Worm (Caenorhabditis elegans): Measurements from ENCODE around the gene ZK721.3.

ZK721.3 gene

DNA sequence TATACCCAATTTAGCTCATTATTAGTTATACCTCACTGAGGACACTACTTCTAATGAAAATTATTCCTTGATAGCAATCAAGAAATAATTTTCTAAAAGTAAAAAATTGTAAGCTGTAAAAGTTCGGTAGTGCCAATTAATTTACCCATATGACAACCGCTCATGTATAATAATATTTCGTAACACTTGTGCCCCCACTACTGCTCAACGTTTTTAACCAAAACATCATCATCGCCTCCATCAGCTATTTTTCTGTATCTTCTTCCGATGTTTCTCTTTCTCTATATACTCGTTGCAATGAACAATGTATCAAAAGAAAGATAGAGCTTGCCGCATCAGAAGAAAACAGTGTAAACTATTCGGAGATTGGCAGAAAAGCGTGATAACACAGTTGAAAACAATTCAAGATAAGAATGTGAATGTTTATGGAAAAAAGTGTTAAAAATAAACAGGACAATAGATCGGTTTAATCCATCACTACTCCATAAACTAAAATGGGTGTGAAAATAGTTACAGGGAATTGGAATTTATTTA is 3.4 kb downstream of the ZK721.3 start:
- TF ChIP-seq hlh-30 (tag; optimal IDR thresholded peaks at IDR 0.05; ENCODE audit: insufficient read depth) = peak; percentile 13
- TF ChIP-seq dve-1 (tag; optimal IDR thresholded peaks at IDR 0.05; ENCODE audit: insufficient read depth) = peak; percentile 11
- TF ChIP-seq daf-16 (GFP tag; optimal IDR thresholded peaks at IDR 0.05) = peak in 1 of 2 experiments; percentile 92
- TF ChIP-seq daf-16 (tag; optimal IDR thresholded peaks at IDR 0.05) = peak; percentile 99
- TF ChIP-seq hlh-11 (tag; optimal IDR thresholded peaks at IDR 0.05) = peak; percentile 50
- no peak for TF ChIP-seq ztf-7 (tag; optimal IDR thresholded peaks at IDR 0.05)

DNA sequence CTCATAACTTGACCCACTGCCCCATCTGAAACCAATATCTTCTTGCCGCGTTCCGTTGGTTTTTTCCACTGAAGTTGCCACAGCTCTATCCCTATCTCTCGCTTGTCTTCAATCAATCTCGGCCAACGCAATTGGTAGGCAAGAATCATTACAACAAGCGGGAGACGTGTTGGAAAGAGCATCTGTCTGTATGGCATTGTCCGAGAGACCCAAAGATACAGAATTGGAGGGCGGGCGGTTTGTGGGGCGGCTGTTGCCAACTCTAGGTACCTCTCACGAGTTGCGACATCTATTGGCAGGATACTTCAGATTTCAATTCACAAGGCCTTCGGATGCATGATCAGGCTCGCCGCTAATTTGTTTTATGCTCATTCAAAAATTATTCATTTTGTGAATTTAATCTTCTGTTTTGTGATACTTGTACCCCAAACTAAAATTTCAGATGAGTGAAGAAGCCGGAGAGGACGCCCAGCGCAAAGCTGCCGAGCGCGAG is 4.7 kb downstream of the ZK721.3 start, which contains the start of gene unc-27:
unc-27 (plus strand) TSS at position 443 of the 493 bp plus-strand sequence.
- TF ChIP-seq daf-16 (GFP tag; optimal IDR thresholded peaks at IDR 0.05) (peak in 1 of 2 experiments; percentile 49), daf-16 (tag; optimal IDR thresholded peaks at IDR 0.05) (no peak), D1046.2 (GFP tag; IDR thresholded peaks at IDR 0.05) (no peak), ces-1 (GFP tag; optimal IDR thresholded peaks at IDR 0.05) (no peak), hlh-11 (tag; optimal IDR thresholded peaks at IDR 0.05) (peak; percentile 39), mxl-3 (GFP tag; optimal IDR thresholded peaks at IDR 0.05) (peak; percentile 4)

DNA sequence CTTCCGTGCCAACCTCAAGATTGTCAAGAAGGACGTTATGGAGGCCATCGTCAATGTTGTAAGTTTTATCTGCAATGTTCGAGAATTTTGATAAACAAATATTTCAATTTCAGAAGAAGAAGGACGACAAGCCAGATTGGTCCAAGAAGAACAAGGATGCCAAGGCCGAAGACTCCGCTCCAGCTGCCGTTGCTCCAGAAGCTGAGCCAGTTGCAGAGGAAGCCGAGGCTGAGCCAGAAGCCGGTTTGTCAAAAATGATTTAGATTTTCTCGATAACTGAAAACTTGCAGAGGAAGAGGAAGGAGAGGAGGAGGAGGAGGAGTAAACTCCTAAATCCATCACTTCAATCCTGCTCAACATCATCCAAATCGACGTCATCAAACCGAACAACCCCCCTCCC is 5.8 kb downstream of the ZK721.3 start:
- no peak for TF ChIP-seq nhr-237 (tag; optimal IDR thresholded peaks at IDR 0.05)
- TF ChIP-seq unc-62 (GFP tag; optimal IDR thresholded peaks at IDR 0.05 in 1 of 2) = peak in 1 of 2 experiments; percentile 46
- TF ChIP-seq unc-62 (tag; optimal IDR thresholded peaks at IDR 0.05) = no peak
- TF ChIP-seq ceh-62 (tag; optimal IDR thresholded peaks at IDR 0.05) = no peak
- peak; percentile 52; the same call in 1 of the 2 replicates for TF ChIP-seq set-16 (GFP tag; IDR thresholded peaks at IDR 0.05)
- no peak for TF ChIP-seq nhr-10 (tag; optimal IDR thresholded peaks at IDR 0.05)
- no peak for TF ChIP-seq spr-3 (GFP tag; optimal IDR thresholded peaks at IDR 0.05)
- peak; percentile 68 for TF ChIP-seq aha-1 (tag)
- no peak for TF ChIP-seq nhr-25 (tag; optimal IDR thresholded peaks at IDR 0.05; ENCODE audit: borderline replicate concordance, insufficient read depth)

DNA sequence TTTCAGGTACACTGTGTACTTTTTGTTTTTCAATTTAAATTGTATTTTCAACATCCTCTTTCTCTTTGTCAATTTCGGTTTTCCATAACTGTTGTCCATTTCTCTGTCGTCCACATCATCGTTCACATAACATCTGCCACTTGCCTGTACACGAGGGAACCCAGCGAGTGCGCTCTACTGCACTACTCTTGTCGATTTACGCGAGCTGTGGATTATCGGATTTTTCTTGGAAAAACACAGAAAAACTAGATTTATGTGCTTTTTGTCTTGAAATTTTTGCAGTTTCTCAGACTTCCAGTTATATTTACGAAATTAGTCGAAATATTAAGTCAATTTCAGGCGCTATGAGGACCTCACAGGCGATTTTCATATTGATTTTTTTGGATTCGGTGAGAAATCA is 7.5 kb downstream of the ZK721.3 start, which contains the start of gene chup-1:
chup-1 (plus strand) TSS at position 340 of the 400 bp plus-strand sequence.
- TF ChIP-seq vab-7 (GFP tag; IDR thresholded peaks at IDR 0.05) = no peak
- TF ChIP-seq lin-15B (tag; optimal IDR thresholded peaks at IDR 0.05) = no peak
- peak; percentile 77 for TF ChIP-seq lin-38 (GFP tag; IDR thresholded peaks at IDR 0.05)
- TF ChIP-seq dpl-1 (GFP tag; optimal IDR thresholded peaks at IDR 0.05) = no peak
- TF ChIP-seq nhr-77 (tag; optimal IDR thresholded peaks at IDR 0.05) = no peak
- TF ChIP-seq Y5F2A.4 (GFP tag; optimal IDR thresholded peaks at IDR 0.05) = no peak
- TF ChIP-seq rbr-2 (tag; optimal IDR thresholded peaks at IDR 0.05) = no peak
- TF ChIP-seq R02D3.7 (tag; optimal IDR thresholded peaks at IDR 0.05) = peak; percentile 64
- TF ChIP-seq zip-11 (GFP tag; IDR thresholded peaks at IDR 0.05) = no peak
- TF ChIP-seq nhr-48 (tag; optimal IDR thresholded peaks at IDR 0.05) = no peak
- no peak for TF ChIP-seq sdz-12 (GFP tag; optimal IDR thresholded peaks at IDR 0.05)
- no peak for TF ChIP-seq aly-2 (tag; optimal IDR thresholded peaks at IDR 0.05)
- TF ChIP-seq hif-1 (tag; optimal IDR thresholded peaks at IDR 0.05) = no peak
- TF ChIP-seq php-3 (GFP tag; IDR thresholded peaks at IDR 0.05) = no peak
- no peak for TF ChIP-seq ceh-28 (tag; optimal IDR thresholded peaks at IDR 0.05)
- no peak for TF ChIP-seq madf-9 (GFP tag; conservative IDR thresholded peaks at IDR 0.05)
- TF ChIP-seq ceh-20 (GFP tag; IDR thresholded peaks at IDR 0.05) = no peak
- no peak for TF ChIP-seq F10B5.3 (tag; optimal IDR thresholded peaks at IDR 0.05)
- TF ChIP-seq nhr-25 (tag; optimal IDR thresholded peaks at IDR 0.05; ENCODE audit: borderline replicate concordance, insufficient read depth) = no peak
- peak; percentile 97 for TF ChIP-seq aha-1 (tag)
- TF ChIP-seq hlh-11 (tag; optimal IDR thresholded peaks at IDR 0.05) = peak; percentile 14
- TF ChIP-seq Y75B8A.6 (GFP tag; IDR thresholded peaks at IDR 0.05) = no peak
- TF ChIP-seq ceh-44 (GFP tag; IDR thresholded peaks at IDR 0.05) = no peak
- no peak for TF ChIP-seq lin-13 (GFP tag; optimal IDR thresholded peaks at IDR 0.05)
- no peak for TF ChIP-seq egl-43 (GFP tag; IDR thresholded peaks at IDR 0.05)
- no peak for TF ChIP-seq zfp-2 (tag; optimal IDR thresholded peaks at IDR 0.05)
- no peak for TF ChIP-seq lir-3 (tag; optimal IDR thresholded peaks at IDR 0.05)
- TF ChIP-seq unc-130 (GFP tag; optimal IDR thresholded peaks at IDR 0.05) = no peak
- no peak for TF ChIP-seq dve-1 (tag; optimal IDR thresholded peaks at IDR 0.05; ENCODE audit: insufficient read depth)
- no peak for TF ChIP-seq spr-3 (GFP tag; optimal IDR thresholded peaks at IDR 0.05)
- TF ChIP-seq mdt-29 (GFP tag; IDR thresholded peaks at IDR 0.05) = no peak
- no peak for TF ChIP-seq nhr-111 (GFP tag; optimal IDR thresholded peaks at IDR 0.05)

All from whole organism, L4 larva.